Fruit fly (Drosophila melanogaster) S2 (cell line): ENCODE results near the gene CG10943.

Experiments used
- CG8478 ChIP-seq: fragments of >200 bp; optimal IDR thresholded peaks from 2 replicates; lab custom pipeline; 2018
- CTCF ChIP-seq, 2 experiments: fragments of >200 bp; optimal IDR thresholded peaks; 2 replicates each; lab custom pipeline; 2018

DNA sequence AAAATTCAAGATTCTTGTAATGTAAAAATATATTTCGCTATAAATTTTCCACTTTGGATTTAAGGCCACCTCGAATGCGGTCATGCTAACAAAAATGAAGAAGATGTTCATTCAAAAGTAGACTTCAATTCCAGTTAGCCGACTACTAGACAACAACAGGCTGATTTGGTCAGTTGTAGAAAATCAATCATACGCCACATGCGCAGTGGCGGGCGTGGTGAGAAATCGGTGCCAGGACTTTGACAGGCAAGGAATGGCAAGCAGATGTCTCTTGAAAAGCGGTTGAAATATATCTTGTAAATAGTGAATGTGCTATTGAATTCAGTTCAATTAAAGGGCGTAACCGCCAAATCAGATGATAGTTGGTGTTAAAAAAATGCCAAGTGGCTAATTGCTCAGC, 9.3 kb downstream of the CG10943 start, which contains the start of gene Ent3:
- no peak for TF ChIP-seq CG8478
- TF ChIP-seq CTCF (optimal IDR thresholded peaks at IDR 0.05; lab: Kevin White, UChicago): no peak
